Worm (Caenorhabditis elegans): ENCODE results near the gene pigc-1.

- no peak for TF ChIP-seq tab-1 (GFP tag; IDR thresholded peaks at IDR 0.05)
- no peak for TF ChIP-seq ztf-23 (GFP tag; IDR thresholded peaks at IDR 0.05)
- no peak for TF ChIP-seq med-1 (GFP tag; optimal IDR thresholded peaks at IDR 0.05; ENCODE audit: insufficient read depth)
- TF ChIP-seq ztf-29 (GFP tag; IDR thresholded peaks at IDR 0.05): no peak
- TF ChIP-seq T22C8.4 (GFP tag; IDR thresholded peaks at IDR 0.05): no peak
- no peak for TF ChIP-seq ref-1 (GFP tag; conservative IDR thresholded peaks at IDR 0.05)
- TF ChIP-seq cog-1 (tag; optimal IDR thresholded peaks at IDR 0.05): no peak
Observed at ce11 chrIV:9371126-9371525, 28.2 kb upstream of the pigc-1 start, which contains the start of gene fbxc-58.
